Fruit fly (Drosophila melanogaster) whole organism, wandering third instar larva: ENCODE measurements around the gene CG7369.

Experiments
- Abd-B ChIP-seq: fragments of >200 bp; optimal IDR thresholded peaks from 2 replicates; lab custom pipeline; 2017; ENCODE audit warnings: missing biosample characterization, missing genetic modification characterization
- CG32264 ChIP-seq: fragments of 200-800 bp; sonication (Bioruptor generic); optimal IDR thresholded peaks from 2 replicates; lab custom pipeline; 2016; ENCODE audit warnings: missing biosample characterization, missing genetic modification characterization
- CG9705 ChIP-seq: fragments of 200-800 bp; sonication (Bioruptor generic); optimal IDR thresholded peaks from 2 replicates; lab custom pipeline; 2018; ENCODE audit warnings: missing biosample characterization, mild to moderate bottlenecking, missing genetic modification characterization
- CrebA ChIP-seq: fragments of 200-800 bp; sonication (Bioruptor generic); optimal IDR thresholded peaks from 2 replicates; lab custom pipeline; 2016; ENCODE audit warnings: missing biosample characterization, mild to moderate bottlenecking, missing genetic modification characterization, borderline replicate concordance
- Dfd ChIP-seq: fragments of >200 bp; optimal IDR thresholded peaks from 2 replicates; lab custom pipeline; 2017; ENCODE audit warnings: missing biosample characterization, missing genetic modification characterization
- Dif ChIP-seq: fragments of 200-275, 200-300 bp; sonication (Bioruptor generic); optimal IDR thresholded peaks from 2 replicates; lab custom pipeline; 2018; ENCODE audit warnings: missing biosample characterization, missing genetic modification characterization; ENCODE audit not compliant: partially characterized antibody
- GATAd ChIP-seq: sonication (Bioruptor generic); optimal IDR thresholded peaks from 2 replicates; lab custom pipeline; 2016; ENCODE audit warnings: missing biosample characterization, missing genetic modification characterization
- HLH106 ChIP-seq: fragments of 200-800 bp; optimal IDR thresholded peaks from 3 replicates; lab custom pipeline; 2019; ENCODE audit warnings: missing biosample characterization, mild to moderate bottlenecking, missing genetic modification characterization, moderate library complexity
- Hnf4 ChIP-seq: fragments of 200-800 bp; sonication (Bioruptor generic); optimal IDR thresholded peaks from 2 replicates; lab custom pipeline; 2016; ENCODE audit warnings: missing biosample characterization, mild to moderate bottlenecking, missing genetic modification characterization
- Hr78 ChIP-seq: fragments of >200 bp; optimal IDR thresholded peaks from 2 replicates; lab custom pipeline; 2017; ENCODE audit warnings: missing biosample characterization, missing genetic modification characterization
- Hr83 ChIP-seq: fragments of 200-300 bp; sonication (Bioruptor generic); optimal IDR thresholded peaks from 2 replicates; lab custom pipeline; 2016; ENCODE audit warnings: missing biosample characterization, mild to moderate bottlenecking, missing genetic modification characterization, moderate library complexity; ENCODE audit not compliant: poor library complexity, severe bottlenecking
- Jra ChIP-seq: sonication (Bioruptor generic); optimal IDR thresholded peaks from 2 replicates; lab custom pipeline; 2016; ENCODE audit warnings: missing biosample characterization, missing genetic modification characterization
- Mio ChIP-seq: sonication (Bioruptor generic); optimal IDR thresholded peaks from 2 replicates; lab custom pipeline; 2016; ENCODE audit warnings: missing biosample characterization, missing genetic modification characterization
- Myc ChIP-seq: fragments of >200 bp; optimal IDR thresholded peaks from 2 replicates; lab custom pipeline; 2017
- N ChIP-seq: fragments of >200 bp; optimal IDR thresholded peaks from 2 replicates; lab custom pipeline; 2018; ENCODE audit warnings: missing biosample characterization, missing external identifiers, missing genetic modification characterization
- OdsH ChIP-seq: fragments of 200-800 bp; sonication (Bioruptor generic); optimal IDR thresholded peaks from 2 replicates; lab custom pipeline; 2016; ENCODE audit warnings: missing biosample characterization, mild to moderate bottlenecking, missing genetic modification characterization
- Rel ChIP-seq, 2 experiments: fragments of 200-800 bp; sonication (Bioruptor generic) in 1 of 2; optimal IDR thresholded peaks; 2 replicates in 1 of 2; 3 replicates in 1 of 2; lab custom pipeline; 2016 to 2019; ENCODE audit warnings: mild to moderate bottlenecking in 2 of 2, missing biosample characterization in 2 of 2, missing genetic modification characterization in 2 of 2, moderate library complexity in 1 of 2
- Sp1 ChIP-seq: fragments of 200-800 bp; sonication (Bioruptor generic); optimal IDR thresholded peaks from 3 replicates; lab custom pipeline; 2019; ENCODE audit warnings: missing biosample characterization, mild to moderate bottlenecking, missing genetic modification characterization, moderate library complexity
- Vsx2 ChIP-seq: fragments of 200-300, 225-300 bp; sonication (Bioruptor generic); optimal IDR thresholded peaks from 2 replicates; lab custom pipeline; 2018; ENCODE audit warnings: missing biosample characterization, missing genetic modification characterization; ENCODE audit not compliant: partially characterized antibody
- br ChIP-seq: fragments of 200-800 bp; sonication (Bioruptor generic); optimal IDR thresholded peaks from 2 replicates; lab custom pipeline; 2016; ENCODE audit warnings: missing biosample characterization, missing genetic modification characterization
- brk ChIP-seq: fragments of 200-800 bp; sonication (Bioruptor generic); optimal IDR thresholded peaks from 2 replicates; lab custom pipeline; 2016; ENCODE audit warnings: missing biosample characterization, mild to moderate bottlenecking, missing genetic modification characterization
- dl ChIP-seq, 2 experiments: fragments of 175-275, 200-275 bp in 1 of 2; fragments of 200-275 bp in 1 of 2; sonication (Bioruptor generic); optimal IDR thresholded peaks; lab custom pipeline; 2018; ENCODE audit warnings: mild to moderate bottlenecking in 2 of 2, missing biosample characterization in 2 of 2, missing genetic modification characterization in 2 of 2, moderate library complexity in 2 of 2; ENCODE audit not compliant: partially characterized antibody in 2 of 2, insufficient read depth in 1 of 2
- dmrt93B ChIP-seq: fragments of 200-800 bp; sonication (Bioruptor generic); optimal IDR thresholded peaks from 2 replicates; lab custom pipeline; 2018; ENCODE audit warnings: missing biosample characterization, mild to moderate bottlenecking, missing genetic modification characterization
- dsf ChIP-seq: sonication (Bioruptor generic); optimal IDR thresholded peaks from 2 replicates; lab custom pipeline; 2016; ENCODE audit warnings: missing biosample characterization, missing genetic modification characterization, borderline replicate concordance
- ey ChIP-seq: fragments of 200-800 bp; sonication (Bioruptor generic); optimal IDR thresholded peaks from 2 replicates; lab custom pipeline; 2016; ENCODE audit warnings: missing biosample characterization, missing genetic modification characterization
- foxo ChIP-seq, 2 experiments: fragments of 200-800 bp; sonication (Bioruptor generic); optimal IDR thresholded peaks; 2 replicates in 1 of 2; 3 replicates in 1 of 2; lab custom pipeline; 2016 to 2017; ENCODE audit warnings: missing biosample characterization in 2 of 2, missing genetic modification characterization in 2 of 2
- fru ChIP-seq: fragments of 200-800 bp; sonication (Bioruptor generic); optimal IDR thresholded peaks from 3 replicates; lab custom pipeline; 2016; ENCODE audit warnings: missing biosample characterization, mild to moderate bottlenecking, missing genetic modification characterization
- h ChIP-seq: fragments of 200-800 bp; sonication (Bioruptor generic); optimal IDR thresholded peaks from 3 replicates; lab custom pipeline; 2016; ENCODE audit warnings: missing biosample characterization, mild to moderate bottlenecking, missing genetic modification characterization
- jim ChIP-seq: fragments of 175-275, 200-325 bp; sonication (Bioruptor generic); optimal IDR thresholded peaks from 2 replicates; lab custom pipeline; 2016; ENCODE audit warnings: missing biosample characterization, mild to moderate bottlenecking, missing genetic modification characterization
- lola ChIP-seq: fragments of >200 bp; optimal IDR thresholded peaks from 2 replicates; lab custom pipeline; 2017; ENCODE audit warnings: missing biosample characterization, missing genetic modification characterization
- pan ChIP-seq: fragments of >200 bp; optimal IDR thresholded peaks from 2 replicates; lab custom pipeline; 2017
- psq ChIP-seq: fragments of 200-800 bp; sonication (Bioruptor generic); optimal IDR thresholded peaks from 3 replicates; lab custom pipeline; 2017; ENCODE audit warnings: missing biosample characterization, mild to moderate bottlenecking, missing genetic modification characterization, moderate library complexity
- rgr ChIP-seq: fragments of 200-800 bp; sonication (Bioruptor generic); optimal IDR thresholded peaks from 3 replicates; lab custom pipeline; 2016; ENCODE audit warnings: missing biosample characterization, mild to moderate bottlenecking, missing genetic modification characterization
- sage ChIP-seq: fragments of 200-800 bp; sonication (Bioruptor generic); optimal IDR thresholded peaks from 2 replicates; lab custom pipeline; 2016; ENCODE audit warnings: missing biosample characterization, mild to moderate bottlenecking, missing genetic modification characterization
- sv ChIP-seq: fragments of 200-800 bp; sonication (Bioruptor generic); optimal IDR thresholded peaks from 3 replicates; lab custom pipeline; 2016; ENCODE audit warnings: missing biosample characterization, missing genetic modification characterization
- tai ChIP-seq: sonication (Bioruptor generic); optimal IDR thresholded peaks from 2 replicates; lab custom pipeline; 2016; ENCODE audit warnings: missing biosample characterization, missing genetic modification characterization
- usp ChIP-seq: fragments of >200 bp; optimal IDR thresholded peaks from 2 replicates; lab custom pipeline; 2017; ENCODE audit warnings: missing biosample characterization, missing genetic modification characterization
- woc ChIP-seq: sonication (Bioruptor generic); optimal IDR thresholded peaks from 2 replicates; lab custom pipeline; 2016; ENCODE audit warnings: missing biosample characterization, mild to moderate bottlenecking, missing genetic modification characterization

CG7369 gene

dm6 chr3L:22774479-22774878 is 32.9 kb downstream of the CG7369 start:
- TF ChIP-seq Rel (GFP tag; optimal IDR thresholded peaks at IDR 0.05; lab: Kevin White, UChicago) (no peak), Rel (tag; optimal IDR thresholded peaks at IDR 0.05; lab: Kevin White, UChicago) (peak; percentile 93), lola (GFP tag; lab: Kevin White, UChicago) (no peak), pan (no peak), sv (GFP tag; lab: Kevin White, UChicago) (no peak), Mio (GFP tag; lab: Kevin White, UChicago) (no peak), jim (no peak), Myc (no peak), dl (GFP tag; optimal IDR thresholded peaks at IDR 0.05; lab: Kevin White, UChicago; ENCODE audit: insufficient read depth in 1 of 2, partially characterized antibody in 2 of 2) (no peak), usp (no peak), dsf (GFP tag; lab: Kevin White, UChicago) (no peak), HLH106 (no peak), psq (GFP tag; lab: Kevin White, UChicago) (no peak), foxo (GFP tag; optimal IDR thresholded peaks at IDR 0.05; lab: Kevin White, UChicago) (no peak), Jra (GFP tag; lab: Kevin White, UChicago) (no peak), Hr83 (peak; percentile 11), Vsx2 (GFP tag; lab: Kevin White, UChicago) (no peak), CG32264 (no peak), Hnf4 (GFP tag; lab: Kevin White, UChicago) (no peak), CG9705 (GFP tag; lab: Kevin White, UChicago) (no peak), Dif (GFP tag; lab: Kevin White, UChicago) (no peak), fru (GFP tag; lab: Kevin White, UChicago) (no peak), Sp1 (no peak), br (no peak), Dfd (GFP tag; lab: Kevin White, UChicago) (no peak), brk (GFP tag; lab: Kevin White, UChicago) (no peak), Hr78 (GFP tag; lab: Kevin White, UChicago) (no peak), tai (no peak), CrebA (no peak), GATAd (GFP tag; lab: Kevin White, UChicago) (no peak), rgr (no peak), Abd-B (GFP tag; lab: Kevin White, UChicago) (no peak), woc (no peak), OdsH (GFP tag; lab: Kevin White, UChicago) (peak; percentile 45), dmrt93B (GFP tag; lab: Kevin White, UChicago) (no peak), h (GFP tag; lab: Kevin White, UChicago) (peak; percentile 11), sage (GFP tag; lab: Kevin White, UChicago) (no peak), ey (peak; percentile 14), N (GFP tag; lab: Kevin White, UChicago) (no peak)
- TF ChIP-seq, all 38 proteins: peak for 5

dm6 chr3L:22787947-22788489 is 46.4 kb downstream of the CG7369 start, which contains the start of gene CG14448:
Gene CG14448 (plus strand): TSS chr3L:22788439.
- no peak for TF ChIP-seq dl (GFP tag; optimal IDR thresholded peaks at IDR 0.05; lab: Kevin White, UChicago; ENCODE audit: insufficient read depth in 1 of 2, partially characterized antibody in 2 of 2)
- no peak for TF ChIP-seq Hr78 (GFP tag; lab: Kevin White, UChicago)
- no peak for TF ChIP-seq Vsx2 (GFP tag; lab: Kevin White, UChicago)
- no peak for TF ChIP-seq tai
- no peak for TF ChIP-seq CG9705 (GFP tag; lab: Kevin White, UChicago)
- TF ChIP-seq Hr83 = no peak
- TF ChIP-seq dmrt93B (GFP tag; lab: Kevin White, UChicago) = no peak
- TF ChIP-seq fru (GFP tag; lab: Kevin White, UChicago) = no peak

DNA sequence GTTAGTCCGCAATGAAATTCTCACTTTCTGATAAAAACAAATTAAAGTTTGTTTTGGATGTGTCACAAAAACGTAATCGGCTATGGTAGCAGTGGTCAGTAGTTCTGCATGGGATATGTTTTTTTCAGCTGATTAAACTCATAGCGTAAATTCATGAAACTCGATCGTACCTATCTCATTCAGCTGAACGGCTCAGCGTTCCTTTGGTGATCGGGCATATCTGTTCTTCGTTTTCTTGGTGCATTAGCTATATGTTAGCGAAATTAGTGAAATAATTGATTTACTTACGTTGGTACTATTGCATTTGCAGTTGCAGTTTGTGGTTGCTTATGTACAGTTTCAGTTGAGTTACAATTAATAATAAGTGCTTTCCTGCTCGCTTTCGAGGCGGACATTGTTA is 50.0 kb downstream of the CG7369 start:
- TF ChIP-seq dl (GFP tag; optimal IDR thresholded peaks at IDR 0.05; lab: Kevin White, UChicago; ENCODE audit: insufficient read depth in 1 of 2, partially characterized antibody in 2 of 2) (no peak), Vsx2 (GFP tag; lab: Kevin White, UChicago) (no peak), Hnf4 (GFP tag; lab: Kevin White, UChicago) (no peak), Abd-B (GFP tag; lab: Kevin White, UChicago) (no peak), psq (GFP tag; lab: Kevin White, UChicago) (no peak), foxo (GFP tag; optimal IDR thresholded peaks at IDR 0.05; lab: Kevin White, UChicago) (no peak), usp (no peak)
